Worm (Caenorhabditis elegans) whole organism, early embryonic: Measurements from ENCODE around the gene fbf-2.

Experiments
- ama-1 ChIP-seq: fragments of 150-350 bp; optimal IDR thresholded peaks from 2 replicates; lab custom pipeline; 2014
- hmbx-1 ChIP-seq: sonication (generic microtip); optimal IDR thresholded peaks from 2 replicates; lab custom pipeline; 2016; ENCODE audit warnings: mild to moderate bottlenecking, missing genetic modification characterization, missing compliant biosample characterization

ce11 chrII:6061495-6061894 is 29.8 kb downstream of the fbf-2 start:
- TF ChIP-seq ama-1 (lab: Kevin White, UChicago): no peak
- no peak for TF ChIP-seq hmbx-1 (tag; lab: Kevin White, UChicago)
